Worm (Caenorhabditis elegans): ENCODE results near the gene lys-4.

lys-4 gene

DNA sequence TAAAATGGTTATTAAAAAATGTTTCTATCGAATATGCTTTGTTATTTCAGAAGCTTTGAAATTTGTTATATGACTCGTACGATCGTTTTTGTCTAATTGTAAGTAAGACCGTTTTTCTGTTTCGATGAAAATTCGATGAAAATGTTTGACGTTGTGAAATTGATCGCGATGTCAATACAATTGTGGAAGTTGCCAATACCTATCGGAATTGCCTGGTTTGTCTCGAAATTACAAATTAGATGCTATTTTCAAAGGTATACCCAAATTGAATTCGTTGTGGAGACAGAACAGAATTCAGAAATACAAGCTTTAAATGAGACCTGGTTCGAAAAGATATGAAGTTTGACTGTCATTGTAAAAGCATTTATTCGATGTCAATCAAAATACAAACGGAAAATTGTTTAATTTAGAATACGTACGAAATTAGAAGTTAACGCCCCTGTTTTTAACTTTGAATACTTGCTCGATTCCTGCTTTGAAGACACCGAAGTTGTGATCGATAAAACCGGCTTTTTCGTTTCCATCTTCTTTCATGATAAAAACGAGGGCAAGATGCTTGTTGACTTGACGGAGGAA, 19.6 kb downstream of the lys-4 start:
- TF ChIP-seq daf-16 (GFP tag; optimal IDR thresholded peaks at IDR 0.05) (no peak), daf-16 (tag; optimal IDR thresholded peaks at IDR 0.05) (peak; percentile 21), fkh-10 (GFP tag; optimal IDR thresholded peaks at IDR 0.05) (no peak), nhr-25 (tag; optimal IDR thresholded peaks at IDR 0.05; ENCODE audit: borderline replicate concordance, insufficient read depth) (no peak), ctbp-1 (GFP tag; IDR thresholded peaks at IDR 0.05) (no peak), lin-38 (GFP tag; IDR thresholded peaks at IDR 0.05) (peak; percentile 47), nhr-41 (GFP tag; IDR thresholded peaks at IDR 0.05) (no peak), duxl-1 (tag; optimal IDR thresholded peaks at IDR 0.05; ENCODE audit: poor library complexity) (no peak), egl-43 (GFP tag; IDR thresholded peaks at IDR 0.05) (no peak), snpc-1.2 (GFP tag; IDR thresholded peaks at IDR 0.05) (peak; percentile 40; the same call in 1 of the 2 replicates), F49E8.2 (tag; optimal IDR thresholded peaks at IDR 0.05; ENCODE audit: borderline replicate concordance) (peak; percentile 6), unc-130 (GFP tag; optimal IDR thresholded peaks at IDR 0.05) (no peak), dmd-8 (GFP tag; IDR thresholded peaks at IDR 0.05) (no peak), set-16 (GFP tag; IDR thresholded peaks at IDR 0.05) (no peak), zip-2 (tag; optimal IDR thresholded peaks at IDR 0.05) (no peak), hmg-1.1 (GFP tag; IDR thresholded peaks at IDR 0.05) (no peak), unc-62 (GFP tag; optimal IDR thresholded peaks at IDR 0.05 in 1 of 2) (peak in 1 of 2 experiments; percentile 96), unc-62 (tag; optimal IDR thresholded peaks at IDR 0.05) (no peak), zfp-3 (GFP tag; conservative IDR thresholded peaks at IDR 0.05) (no peak), aha-1 (tag) (peak; percentile 13), lin-15B (tag; optimal IDR thresholded peaks at IDR 0.05) (no peak)

ce11 chrIV:11602498-11603068, 20.4 kb downstream of the lys-4 start, which contains the start of gene rps-11:
Gene rps-11, plus strand, starts transcription at chrIV:11602641.
- TF ChIP-seq nhr-237 (tag; optimal IDR thresholded peaks at IDR 0.05) (no peak), F49E8.2 (tag; optimal IDR thresholded peaks at IDR 0.05; ENCODE audit: borderline replicate concordance) (no peak), aha-1 (tag) (peak; percentile 92), egl-43 (GFP tag; IDR thresholded peaks at IDR 0.05) (0 out of 2 replicates have a peak, but pooled peaks have one; percentile 6), ceh-28 (tag; optimal IDR thresholded peaks at IDR 0.05) (no peak)

- TF ChIP-seq arid-1 (GFP tag; conservative IDR thresholded peaks at IDR 0.05) = peak; percentile 48
- TF ChIP-seq T20F7.1 (GFP tag; optimal IDR thresholded peaks at IDR 0.05) = no peak
- TF ChIP-seq ZK337.2 (GFP tag; IDR thresholded peaks at IDR 0.05) = no peak
- TF ChIP-seq ces-1 (GFP tag; optimal IDR thresholded peaks at IDR 0.05) = no peak
- TF ChIP-seq nhr-48 (tag; optimal IDR thresholded peaks at IDR 0.05) = peak; percentile 35
- peak; percentile 44; the same call in 1 of the 2 replicates for TF ChIP-seq snpc-1.2 (GFP tag; IDR thresholded peaks at IDR 0.05)
- no peak for TF ChIP-seq Y105C5A.15 (GFP tag; IDR thresholded peaks at IDR 0.05)
- TF ChIP-seq hif-1 (tag; optimal IDR thresholded peaks at IDR 0.05) = peak in 1 of 2 experiments; percentile 42
- TF ChIP-seq ceh-28 (tag; optimal IDR thresholded peaks at IDR 0.05) = no peak
- no peak for TF ChIP-seq mdt-29 (GFP tag; IDR thresholded peaks at IDR 0.05)
- TF ChIP-seq lin-29 (GFP tag; IDR thresholded peaks at IDR 0.05) = no peak
- peak; percentile 58 for TF ChIP-seq hmg-1.1 (GFP tag; IDR thresholded peaks at IDR 0.05)
- TF ChIP-seq set-16 (GFP tag; IDR thresholded peaks at IDR 0.05) = peak; percentile 9; the same call in 1 of the 2 replicates
- no peak for TF ChIP-seq gei-8 (GFP tag; optimal IDR thresholded peaks at IDR 0.05)
- TF ChIP-seq pqm-1 (tag; optimal IDR thresholded peaks at IDR 0.05) = no peak
- no peak for TF ChIP-seq unc-39 (tag; optimal IDR thresholded peaks at IDR 0.05)
- TF ChIP-seq mep-1 (tag; optimal IDR thresholded peaks at IDR 0.05) = peak; percentile 70
- TF ChIP-seq madf-5 (GFP tag; IDR thresholded peaks at IDR 0.05) = no peak
- TF ChIP-seq ZK546.5 (tag; optimal IDR thresholded peaks at IDR 0.05) = no peak
- TF ChIP-seq F37D6.2 (tag; optimal IDR thresholded peaks at IDR 0.05) = peak; percentile 27
- TF ChIP-seq lin-15B (tag; optimal IDR thresholded peaks at IDR 0.05) = no peak
- peak; percentile 52; the same call in 1 of the 2 replicates for TF ChIP-seq ceh-44 (GFP tag; IDR thresholded peaks at IDR 0.05)
- peak; percentile 6 for TF ChIP-seq Y5F2A.4 (GFP tag; optimal IDR thresholded peaks at IDR 0.05)
- no peak for TF ChIP-seq ztf-7 (tag; optimal IDR thresholded peaks at IDR 0.05)
- peak; percentile 42 for TF ChIP-seq sdz-12 (GFP tag; optimal IDR thresholded peaks at IDR 0.05)
- TF ChIP-seq ctbp-1 (GFP tag; IDR thresholded peaks at IDR 0.05) = 0 out of 2 replicates have a peak, but pooled peaks have one; percentile 30
- TF ChIP-seq zip-11 (GFP tag; IDR thresholded peaks at IDR 0.05) = no peak
- peak; percentile 89 for TF ChIP-seq aha-1 (tag)
These were observed 21.1 kb downstream of the lys-4 start for ce11 chrIV:11601721-11602405.

Measured in whole organism, L4 larva.